Worm (Caenorhabditis elegans): ENCODE measurements around the gene F42D1.4.

The F42D1.4 gene

ce11 chrX:14804706-14805105 is 2.3 kb upstream of the F42D1.4 start (continued):
- TF ChIP-seq snu-23 (GFP tag; optimal IDR thresholded peaks at IDR 0.05), result peak; percentile 41
- peak; percentile 11 for TF ChIP-seq lir-3 (tag; optimal IDR thresholded peaks at IDR 0.05; ENCODE audit: poor library complexity)
- TF ChIP-seq swsn-7 (tag; optimal IDR thresholded peaks at IDR 0.05), result peak; percentile 23
- peak; percentile 51 for TF ChIP-seq nhr-47 (tag; optimal IDR thresholded peaks at IDR 0.05)

- TF ChIP-seq lin-15B (tag; optimal IDR thresholded peaks at IDR 0.05) (no peak), nhr-11 (tag; optimal IDR thresholded peaks at IDR 0.05) (no peak), nhr-237 (tag; optimal IDR thresholded peaks at IDR 0.05) (no peak), C16A3.4 (tag; optimal IDR thresholded peaks at IDR 0.05) (no peak), dsc-1 (tag; optimal IDR thresholded peaks at IDR 0.05) (no peak), dpl-1 (GFP tag; optimal IDR thresholded peaks at IDR 0.05) (no peak), isw-1 (GFP tag; IDR thresholded peaks at IDR 0.05) (no peak), snpc-4 (tag; optimal IDR thresholded peaks at IDR 0.05) (peak; percentile 16)
These were observed 1.3 kb upstream of the F42D1.4 start for ce11 chrX:14805746-14806145.

ce11 chrX:14808796-14809195 is 1.8 kb downstream of the F42D1.4 start:
- TF ChIP-seq sup-37 (GFP tag; optimal IDR thresholded peaks at IDR 0.05), result no peak
- TF ChIP-seq mef-2 (tag; optimal IDR thresholded peaks at IDR 0.05), result no peak
- TF ChIP-seq hpl-2 (GFP tag; optimal IDR thresholded peaks at IDR 0.05), result no peak
- no peak for TF ChIP-seq elt-3 (tag; optimal IDR thresholded peaks at IDR 0.05)
- TF ChIP-seq egl-13 (tag; optimal IDR thresholded peaks at IDR 0.05), result no peak
- no peak for TF ChIP-seq ceh-63 (GFP tag; optimal IDR thresholded peaks at IDR 0.05)
- TF ChIP-seq lin-15B (tag; optimal IDR thresholded peaks at IDR 0.05), result no peak
- TF ChIP-seq ceh-82 (tag; optimal IDR thresholded peaks at IDR 0.05), result no peak
- TF ChIP-seq unc-30 (tag; optimal IDR thresholded peaks at IDR 0.05), result no peak
- no peak for TF ChIP-seq F16B12.6 (tag; optimal IDR thresholded peaks at IDR 0.05)
- TF ChIP-seq aha-1 (tag; optimal IDR thresholded peaks at IDR 0.05), result no peak
- TF ChIP-seq irx-1 (tag; optimal IDR thresholded peaks at IDR 0.05), result no peak
- TF ChIP-seq alr-1 (tag; optimal IDR thresholded peaks at IDR 0.05; ENCODE audit: borderline replicate concordance), result no peak
- TF ChIP-seq ama-1 (optimal IDR thresholded peaks at IDR 0.05), result no peak
- no peak for TF ChIP-seq mdl-1 (tag; optimal IDR thresholded peaks at IDR 0.05)
- no peak for TF ChIP-seq unc-62 (GFP tag; optimal IDR thresholded peaks at IDR 0.05)
- no peak for TF ChIP-seq ces-1 (GFP tag; optimal IDR thresholded peaks at IDR 0.05)
- TF ChIP-seq fkh-10 (GFP tag; optimal IDR thresholded peaks at IDR 0.05), result no peak
- TF ChIP-seq nhr-77 (tag; optimal IDR thresholded peaks at IDR 0.05), result no peak
- TF ChIP-seq mep-1 (tag; optimal IDR thresholded peaks at IDR 0.05), result no peak
- TF ChIP-seq ztf-11 (tag; optimal IDR thresholded peaks at IDR 0.05), result no peak
- peak in 1 of 2 experiments; percentile 9 for TF ChIP-seq lin-35 (GFP tag; optimal IDR thresholded peaks at IDR 0.05)
- TF ChIP-seq sox-4 (tag; optimal IDR thresholded peaks at IDR 0.05), result no peak
- TF ChIP-seq nhr-90 (tag; optimal IDR thresholded peaks at IDR 0.05; ENCODE audit: poor library complexity), result peak; percentile 31
- TF ChIP-seq nhr-11 (tag; optimal IDR thresholded peaks at IDR 0.05), result no peak
- no peak for TF ChIP-seq dsc-1 (tag; optimal IDR thresholded peaks at IDR 0.05)
- TF ChIP-seq blmp-1 (tag; optimal IDR thresholded peaks at IDR 0.05), result no peak
- TF ChIP-seq nhr-71 (tag; optimal IDR thresholded peaks at IDR 0.05), result peak; percentile 61
- no peak for TF ChIP-seq isw-1 (GFP tag; IDR thresholded peaks at IDR 0.05)
- no peak for TF ChIP-seq pqm-1 (tag; optimal IDR thresholded peaks at IDR 0.05)
- TF ChIP-seq lin-39 (tag; optimal IDR thresholded peaks at IDR 0.05), result no peak
- no peak for TF ChIP-seq vab-15 (tag; optimal IDR thresholded peaks at IDR 0.05)
- peak; percentile 23 for TF ChIP-seq skn-1 (tag; optimal IDR thresholded peaks at IDR 0.05)
- no peak for TF ChIP-seq lin-14 (GFP tag; optimal IDR thresholded peaks at IDR 0.05)
- no peak for TF ChIP-seq fkh-4 (tag; optimal IDR thresholded peaks at IDR 0.05; ENCODE audit: borderline replicate concordance)
- TF ChIP-seq nhr-47 (tag; optimal IDR thresholded peaks at IDR 0.05), result peak; percentile 8
- no peak for TF ChIP-seq ztf-4 (tag; optimal IDR thresholded peaks at IDR 0.05)
- no peak for TF ChIP-seq efl-1 (optimal IDR thresholded peaks at IDR 0.05)
- TF ChIP-seq efl-1 (GFP tag; optimal IDR thresholded peaks at IDR 0.05 in 1 of 2), result peak in 1 of 2 experiments; percentile 12
- peak; percentile 71 for TF ChIP-seq nhr-85 (tag)
- TF ChIP-seq lin-13 (GFP tag; optimal IDR thresholded peaks at IDR 0.05), result no peak
